Worm (Caenorhabditis elegans): ENCODE data around the gene F53G2.3.

F53G2.3 gene

DNA sequence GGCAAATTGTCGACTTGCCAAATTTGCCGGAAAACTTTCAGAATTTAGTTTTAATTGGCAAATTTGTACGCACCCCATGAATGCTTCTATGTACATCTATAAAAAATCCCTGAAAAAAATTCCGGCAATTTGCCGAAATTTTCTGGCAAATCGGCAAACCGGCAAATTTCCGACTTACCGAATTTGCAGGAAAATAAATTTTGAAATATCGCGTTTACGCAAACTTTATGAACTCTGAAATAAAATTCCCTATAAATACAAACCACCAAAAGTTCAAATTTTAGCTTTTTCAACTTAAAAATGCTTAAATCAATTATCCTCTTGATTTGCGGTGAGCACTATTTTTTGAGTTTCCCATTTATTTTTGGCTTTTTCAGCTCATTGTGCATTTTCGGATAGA lies at the start of gene F53G2.3:
Gene F53G2.3 (plus strand): TSS at position 301 of the 400 bp plus-strand sequence.
- TF ChIP-seq sma-9 (GFP tag; optimal IDR thresholded peaks at IDR 0.05) (no peak), sma-9 (tag; optimal IDR thresholded peaks at IDR 0.05) (no peak), aly-2 (tag; optimal IDR thresholded peaks at IDR 0.05) (no peak), gmeb-1 (tag; optimal IDR thresholded peaks at IDR 0.05) (no peak)

DNA sequence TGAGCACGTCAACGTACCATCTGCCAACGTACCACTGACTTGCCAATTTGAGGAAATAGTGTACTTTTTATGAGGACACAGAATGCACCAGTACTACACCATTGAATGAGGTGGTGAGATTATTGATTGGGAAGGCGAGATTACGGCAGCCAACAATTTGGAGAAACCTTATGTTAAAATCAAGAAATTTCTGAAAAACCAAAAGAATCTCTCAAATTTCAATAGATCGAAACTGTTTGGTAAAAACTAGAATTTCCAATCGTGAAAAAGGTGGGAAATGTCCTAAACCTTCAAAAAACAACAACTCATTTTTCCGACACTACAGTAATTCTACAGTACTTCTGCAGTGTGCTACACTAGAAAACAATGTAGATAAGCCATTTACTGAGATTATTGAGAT lies 48.2 kb upstream of the F53G2.3 start, which contains the start of gene ceh-86:
Gene ceh-86 (minus strand): TSS at position 101 of the 400 bp plus-strand sequence.
- TF ChIP-seq unc-39 (tag; optimal IDR thresholded peaks at IDR 0.05), result no peak
- no peak for TF ChIP-seq lin-39 (tag; optimal IDR thresholded peaks at IDR 0.05)
- TF ChIP-seq nhr-12 (tag; optimal IDR thresholded peaks at IDR 0.05), result no peak
- no peak for TF ChIP-seq ceh-16 (tag; optimal IDR thresholded peaks at IDR 0.05)
- TF ChIP-seq nhr-25 (tag; optimal IDR thresholded peaks at IDR 0.05), result no peak
- TF ChIP-seq lsy-2 (tag; optimal IDR thresholded peaks at IDR 0.05), result no peak
- no peak for TF ChIP-seq zag-1 (tag; optimal IDR thresholded peaks at IDR 0.05)
- no peak for TF ChIP-seq nhr-6 (tag; optimal IDR thresholded peaks at IDR 0.05)
- no peak for TF ChIP-seq ZK546.5 (tag; optimal IDR thresholded peaks at IDR 0.05)
- TF ChIP-seq sem-4 (tag; optimal IDR thresholded peaks at IDR 0.05), result no peak

DNA sequence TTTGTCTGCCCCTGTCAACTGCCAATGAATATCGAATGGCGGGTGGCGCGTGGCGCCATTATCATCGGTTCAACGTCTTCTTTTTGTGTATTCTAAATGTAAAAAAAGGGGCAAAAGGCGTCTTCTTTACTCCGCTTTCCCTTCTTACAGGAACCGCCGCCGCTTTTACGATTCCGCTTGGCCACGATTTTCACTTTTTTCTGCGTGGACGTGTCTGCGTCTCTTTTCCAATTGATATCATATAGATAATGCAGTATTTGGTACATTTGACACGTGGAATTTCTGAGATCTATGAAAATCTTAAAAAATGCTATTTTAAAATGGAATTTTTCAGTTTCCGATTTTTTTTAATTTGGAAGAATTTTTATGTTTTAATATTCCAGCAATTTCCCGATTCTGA lies 44.6 kb upstream of the F53G2.3 start:
- TF ChIP-seq blmp-1 (tag; optimal IDR thresholded peaks at IDR 0.05; ENCODE audit: insufficient read depth), result peak; percentile 73
- TF ChIP-seq ztf-4 (tag; optimal IDR thresholded peaks at IDR 0.05), result no peak

DNA sequence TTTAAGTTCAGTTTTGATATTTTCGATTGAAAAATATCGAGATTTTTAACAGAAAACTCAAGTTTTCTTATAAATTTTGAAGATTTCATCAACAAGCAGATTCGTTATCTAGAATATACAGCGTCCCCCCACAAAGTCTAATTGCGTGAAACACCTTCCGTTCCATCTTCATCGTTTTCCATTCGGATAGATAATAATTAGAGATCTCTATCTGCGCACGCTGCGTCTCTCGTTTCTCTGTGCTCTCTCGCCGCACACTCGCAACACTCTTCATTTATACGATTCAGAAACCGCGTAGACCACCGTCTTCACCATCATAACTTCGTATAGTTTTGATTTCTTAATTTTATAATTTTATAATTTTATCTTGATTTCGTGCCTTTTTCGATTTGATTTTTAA lies 43.4 kb upstream of the F53G2.3 start:
- TF ChIP-seq blmp-1 (tag; optimal IDR thresholded peaks at IDR 0.05; ENCODE audit: insufficient read depth), result no peak
- no peak for TF ChIP-seq nhr-12 (tag; optimal IDR thresholded peaks at IDR 0.05)
- peak; percentile 7 for TF ChIP-seq elt-1 (tag; optimal IDR thresholded peaks at IDR 0.05)
- no peak for TF ChIP-seq aly-2 (tag; optimal IDR thresholded peaks at IDR 0.05)
- peak; percentile 97 for TF ChIP-seq ceh-16 (tag; optimal IDR thresholded peaks at IDR 0.05)
- no peak for TF ChIP-seq nhr-237 (tag; optimal IDR thresholded peaks at IDR 0.05)

DNA sequence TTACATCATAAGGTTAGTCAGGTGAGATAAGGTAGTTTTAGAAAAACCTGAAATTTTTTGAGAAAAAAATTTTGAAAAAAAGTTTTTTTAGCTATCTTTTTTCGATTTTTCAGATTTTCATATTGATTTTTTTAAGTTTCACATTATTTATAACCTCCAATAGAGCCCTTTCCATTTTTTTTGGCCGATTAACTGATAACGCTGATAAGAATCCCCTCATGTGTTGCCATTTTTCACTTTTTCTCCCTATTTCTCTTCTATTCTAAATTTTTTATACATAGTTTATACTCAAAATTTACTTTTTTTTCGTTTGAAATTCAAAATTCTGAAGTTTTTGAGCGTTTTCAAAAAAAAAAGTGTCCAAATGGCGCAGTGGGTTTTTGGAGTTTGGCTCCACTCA lies 42.0 kb upstream of the F53G2.3 start:
- TF ChIP-seq fos-1 (tag; optimal IDR thresholded peaks at IDR 0.05), result peak; percentile 21
- TF ChIP-seq nhr-25 (tag; optimal IDR thresholded peaks at IDR 0.05), result no peak
- TF ChIP-seq unc-55 (GFP tag; optimal IDR thresholded peaks at IDR 0.05), result no peak
- TF ChIP-seq zag-1 (tag; optimal IDR thresholded peaks at IDR 0.05), result no peak
- TF ChIP-seq sma-3 (GFP tag; optimal IDR thresholded peaks at IDR 0.05), result no peak
- no peak for TF ChIP-seq lsy-2 (tag; optimal IDR thresholded peaks at IDR 0.05)
- no peak for TF ChIP-seq lin-39 (tag; optimal IDR thresholded peaks at IDR 0.05)
- no peak for TF ChIP-seq F13H6.1 (tag; optimal IDR thresholded peaks at IDR 0.05)

DNA sequence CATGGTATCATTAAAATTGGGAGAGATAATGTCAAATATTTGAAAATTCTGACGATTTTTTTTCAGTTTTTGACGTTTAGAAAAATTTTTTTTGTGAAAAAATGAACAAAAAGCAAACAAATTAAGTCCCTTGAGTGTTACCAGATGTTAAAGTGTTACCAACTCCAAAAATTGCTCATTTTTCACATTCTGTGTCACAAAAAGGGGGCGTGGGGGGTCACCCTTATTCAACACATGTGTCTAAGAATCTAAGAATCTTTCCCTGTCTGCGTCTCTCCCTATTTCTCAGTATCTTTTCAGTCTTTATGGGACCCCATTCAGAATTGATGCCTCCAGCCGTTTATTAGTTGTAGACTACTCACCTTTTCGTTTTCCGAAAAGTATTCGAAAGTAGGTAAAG lies 41.3 kb upstream of the F53G2.3 start:
- TF ChIP-seq dmd-4 (tag; optimal IDR thresholded peaks at IDR 0.05), result no peak
- TF ChIP-seq zag-1 (tag; optimal IDR thresholded peaks at IDR 0.05), result no peak
- no peak for TF ChIP-seq sem-4 (tag; optimal IDR thresholded peaks at IDR 0.05)
- no peak for TF ChIP-seq fos-1 (tag; optimal IDR thresholded peaks at IDR 0.05)
- TF ChIP-seq aly-2 (tag; optimal IDR thresholded peaks at IDR 0.05), result no peak
- TF ChIP-seq lsy-2 (tag; optimal IDR thresholded peaks at IDR 0.05), result no peak
- no peak for TF ChIP-seq gmeb-1 (tag; optimal IDR thresholded peaks at IDR 0.05)
- no peak for TF ChIP-seq sma-3 (GFP tag; optimal IDR thresholded peaks at IDR 0.05)
- TF ChIP-seq Y55F3AM.14 (GFP tag; optimal IDR thresholded peaks at IDR 0.05), result no peak
- no peak for TF ChIP-seq mab-5 (tag; optimal IDR thresholded peaks at IDR 0.05)
- no peak for TF ChIP-seq unc-39 (tag; optimal IDR thresholded peaks at IDR 0.05)
- no peak for TF ChIP-seq nhr-11 (tag; optimal IDR thresholded peaks at IDR 0.05)
- no peak for TF ChIP-seq mdl-1 (tag; optimal IDR thresholded peaks at IDR 0.05)
- no peak for TF ChIP-seq nhr-23 (tag; optimal IDR thresholded peaks at IDR 0.05)
- no peak for TF ChIP-seq blmp-1 (tag; optimal IDR thresholded peaks at IDR 0.05; ENCODE audit: insufficient read depth)

DNA sequence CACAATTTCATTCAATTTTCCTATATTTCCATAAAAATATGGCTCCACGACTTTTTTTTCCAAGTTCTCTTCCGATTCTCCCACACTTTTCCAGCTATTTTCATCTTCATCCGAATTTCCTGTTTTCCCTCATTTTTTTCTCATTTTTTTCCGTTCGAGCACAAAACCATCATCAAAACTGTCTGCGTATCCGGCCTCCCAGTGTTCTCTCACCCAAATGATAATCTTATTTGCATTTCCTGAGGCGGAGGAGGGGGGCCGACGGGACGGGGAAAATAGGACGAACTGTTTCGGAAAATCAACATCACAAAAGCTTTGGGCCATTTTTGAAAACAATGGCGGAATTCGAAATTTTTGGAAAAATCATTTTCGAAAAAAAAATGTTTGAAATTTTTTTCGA lies 39.9 kb upstream of the F53G2.3 start:
- no peak for TF ChIP-seq lin-11 (tag; optimal IDR thresholded peaks at IDR 0.05)
- no peak for TF ChIP-seq lin-39 (tag; optimal IDR thresholded peaks at IDR 0.05)
- TF ChIP-seq sma-9 (GFP tag; optimal IDR thresholded peaks at IDR 0.05), result no peak
- TF ChIP-seq sma-9 (tag; optimal IDR thresholded peaks at IDR 0.05), result no peak
- TF ChIP-seq ZK546.5 (tag; optimal IDR thresholded peaks at IDR 0.05), result no peak
- no peak for TF ChIP-seq dmd-4 (tag; optimal IDR thresholded peaks at IDR 0.05)
- TF ChIP-seq egl-27 (tag; optimal IDR thresholded peaks at IDR 0.05), result no peak
- no peak for TF ChIP-seq snpc-4 (tag; optimal IDR thresholded peaks at IDR 0.05)
- TF ChIP-seq ztf-1 (GFP tag; conservative IDR thresholded peaks at IDR 0.05), result no peak

Measured in whole organism, L2 larva.